Worm (Caenorhabditis elegans) whole organism, young adult: Measurements from ENCODE around the gene ZK105.13.

ENCODE experiments used
- dpff-1 ChIP-seq: sonication (generic microtip); optimal IDR thresholded peaks from 2 replicates; lab custom pipeline; 2017; ENCODE audit warnings: mild to moderate bottlenecking, missing genetic modification characterization, missing compliant biosample characterization
- dpl-1 ChIP-seq: fragments of 150-350 bp; optimal IDR thresholded peaks from 2 replicates; lab custom pipeline; 2014; ENCODE audit warnings: missing biosample characterization, missing genetic modification reagents, missing genetic modification characterization

DNA sequence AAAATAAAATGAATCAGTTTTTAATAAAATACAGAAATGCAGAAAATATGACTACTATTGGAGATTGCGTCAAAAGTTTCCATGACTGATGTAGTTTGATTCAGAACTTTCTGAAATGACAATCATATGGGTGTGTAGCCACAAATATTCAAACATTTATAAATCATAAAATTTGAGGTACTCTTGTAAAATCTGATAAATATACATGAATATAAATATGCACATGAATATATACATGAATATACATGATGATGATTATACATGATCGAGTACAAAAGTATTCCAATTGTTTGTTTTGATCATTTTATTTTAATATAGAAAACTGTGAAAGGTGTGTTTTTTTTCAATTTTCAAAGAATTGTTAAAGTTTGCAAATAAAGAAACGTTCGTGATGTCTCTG, 41.6 kb upstream of the ZK105.13 start, which contains the start of gene T05B11.4:
- TF ChIP-seq dpff-1 (no peak), dpl-1 (GFP tag; lab: Kevin White, UChicago) (no peak)
